Fruit fly (Drosophila melanogaster) whole organism, pupa: ENCODE results near the gene ebo.

Experiments used
- CG10348 ChIP-seq: fragments of 200-800 bp; sonication (Bioruptor generic); IDR thresholded peaks from 2 replicates; pipeline ENCODE4 v1.3.6; 2022; ENCODE audit warnings: missing biosample characterization, missing genetic modification characterization
- CG12605 ChIP-seq: fragments of 200-800 bp; sonication (Bioruptor generic); IDR thresholded peaks from 2 replicates; pipeline ENCODE4 v1.3.6; 2022; ENCODE audit warnings: missing biosample characterization, missing genetic modification characterization
- CG13204 ChIP-seq: fragments of 200-800 bp; sonication (Bioruptor generic); optimal IDR thresholded peaks from 2 replicates; lab custom pipeline; 2018; ENCODE audit warnings: missing biosample characterization, mild to moderate bottlenecking, missing genetic modification characterization, moderate library complexity
- CG14655 ChIP-seq: fragments of 200-800 bp; sonication (Bioruptor generic); optimal IDR thresholded peaks from 3 replicates; lab custom pipeline; 2017; ENCODE audit warnings: mild to moderate bottlenecking, missing biosample characterization, missing genetic modification reagents, missing genetic modification characterization
- CG15710 ChIP-seq: fragments of 200-800 bp; sonication (Bioruptor generic); optimal IDR thresholded peaks from 2 replicates; lab custom pipeline; 2018; ENCODE audit warnings: missing biosample characterization, mild to moderate bottlenecking, missing genetic modification characterization, moderate library complexity
- CG17806 ChIP-seq: fragments of 200-800 bp; sonication (Bioruptor generic); optimal IDR thresholded peaks from 2 replicates; lab custom pipeline; 2018; ENCODE audit warnings: missing biosample characterization, mild to moderate bottlenecking, missing genetic modification characterization, moderate library complexity
- CG32121 ChIP-seq: fragments of 200-800 bp; sonication (Bioruptor generic); IDR thresholded peaks from 2 replicates; pipeline ENCODE4 v1.3.6; 2022; ENCODE audit warnings: missing biosample characterization, missing genetic modification characterization
- CG34367 ChIP-seq: fragments of 200-800 bp; sonication (Bioruptor generic); optimal IDR thresholded peaks from 2 replicates; lab custom pipeline; 2018; ENCODE audit warnings: missing biosample characterization, mild to moderate bottlenecking, missing genetic modification characterization
- CG4496 ChIP-seq: fragments of 200-800 bp; sonication (Bioruptor generic); IDR thresholded peaks from 3 replicates; pipeline ENCODE4 v1.3.6; 2022; ENCODE audit warnings: missing biosample characterization, missing genetic modification characterization
- CG8159 ChIP-seq: fragments of 200-800 bp; sonication (Bioruptor generic); optimal IDR thresholded peaks from 3 replicates; lab custom pipeline; 2018; ENCODE audit warnings: missing biosample characterization, mild to moderate bottlenecking, missing genetic modification characterization, moderate library complexity
- CG8301 ChIP-seq: fragments of 200-800 bp; sonication (Bioruptor generic); optimal IDR thresholded peaks from 2 replicates; lab custom pipeline; 2018; ENCODE audit warnings: missing biosample characterization, mild to moderate bottlenecking, missing genetic modification characterization
- CG9948 ChIP-seq: fragments of 200-800 bp; sonication (Bioruptor generic); optimal IDR thresholded peaks from 2 replicates; lab custom pipeline; 2018; ENCODE audit warnings: missing biosample characterization, mild to moderate bottlenecking, missing genetic modification characterization, moderate library complexity
- D1 ChIP-seq: fragments of 200-800 bp; sonication (Bioruptor generic); optimal IDR thresholded peaks from 2 replicates; lab custom pipeline; 2018; ENCODE audit warnings: missing biosample characterization, mild to moderate bottlenecking, missing genetic modification characterization, moderate library complexity
- EcR ChIP-seq: fragments of 200-800 bp; sonication (Bioruptor generic); optimal IDR thresholded peaks from 3 replicates; lab custom pipeline; 2019; ENCODE audit warnings: missing biosample characterization, missing genetic modification characterization, mild to moderate bottlenecking, moderate library complexity, missing genetic modification reagents
- Ets98B ChIP-seq: fragments of 200-800 bp; sonication (Bioruptor generic); IDR thresholded peaks from 2 replicates; pipeline ENCODE4 v1.3.6; 2022; ENCODE audit warnings: missing biosample characterization, missing genetic modification characterization
- Pif1A ChIP-seq: fragments of 200-800 bp; sonication (Bioruptor generic); optimal IDR thresholded peaks from 3 replicates; lab custom pipeline; 2016; ENCODE audit warnings: missing biosample characterization, missing genetic modification characterization
- Pif1B ChIP-seq: fragments of 200-800 bp; sonication (Bioruptor generic); optimal IDR thresholded peaks from 3 replicates; lab custom pipeline; 2016; ENCODE audit warnings: missing biosample characterization, missing genetic modification characterization
- Snoo ChIP-seq: fragments of 200-800 bp; sonication (Bioruptor generic); optimal IDR thresholded peaks from 3 replicates; lab custom pipeline; 2017; ENCODE audit warnings: missing biosample characterization, mild to moderate bottlenecking, missing genetic modification characterization, inconsistent platforms
- fd96Ca ChIP-seq: fragments of 200-800 bp; sonication (Bioruptor generic); IDR thresholded peaks from 3 replicates; pipeline ENCODE4 v1.3.6; 2022; ENCODE audit warnings: missing biosample characterization, missing genetic modification characterization
- gl ChIP-seq: fragments of 200-800 bp; sonication (Bioruptor generic); optimal IDR thresholded peaks from 2 replicates; lab custom pipeline; 2018; ENCODE audit warnings: missing biosample characterization, mild to moderate bottlenecking, missing genetic modification characterization
- rn ChIP-seq: fragments of 200-800 bp; sonication (Bioruptor generic); IDR thresholded peaks from 2 replicates; pipeline ENCODE4 v1.3.6; 2022; ENCODE audit warnings: missing biosample characterization, missing genetic modification characterization

ebo gene

DNA sequence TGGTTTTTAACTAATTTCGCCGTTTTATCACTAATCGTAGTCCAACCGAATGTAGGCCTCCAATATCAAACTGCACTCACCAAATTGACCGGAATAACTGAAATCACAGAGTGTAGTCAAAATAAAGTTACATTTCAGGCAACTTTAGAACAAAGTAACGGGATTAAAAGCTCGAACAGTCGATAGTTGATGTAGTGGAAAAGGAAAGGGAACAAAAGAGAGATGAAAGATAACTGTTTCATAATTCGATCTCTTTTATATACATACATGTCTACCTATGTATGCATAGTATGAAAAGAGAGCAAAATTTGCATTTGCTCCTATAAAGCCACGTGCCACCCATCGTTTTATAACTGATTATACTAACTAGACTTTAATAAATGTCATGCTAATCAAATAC is 5.8 kb downstream of the ebo start, which contains the start of gene CG32816:
Gene CG32816, minus strand, starts transcription at position 101 of the 400 bp plus-strand sequence.
- TF ChIP-seq rn (GFP tag; lab: Robert Waterston, UW) (no peak), gl (tag; lab: Kevin White, UChicago) (no peak), CG34367 (no peak), CG14655 (no peak)

DNA sequence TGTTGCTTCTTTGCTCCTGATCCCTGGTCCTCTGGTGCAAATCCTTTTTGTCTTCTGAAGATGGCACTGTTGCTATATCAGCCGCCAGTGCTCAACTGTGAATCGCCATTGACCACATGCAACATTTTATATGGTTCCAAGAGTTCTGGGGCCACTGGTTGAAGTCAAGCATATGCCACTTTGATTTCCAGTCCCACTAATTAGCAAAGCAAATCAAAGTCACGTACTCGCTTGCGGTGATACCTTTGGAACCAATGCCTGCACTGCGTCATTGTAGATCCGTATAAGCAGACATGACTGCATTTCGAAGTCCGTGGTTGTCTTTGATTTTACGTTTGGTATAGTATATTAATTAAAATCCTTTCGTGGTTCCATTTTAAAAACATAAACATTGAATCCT is 7.1 kb downstream of the ebo start, which contains the start of gene Cyp4g1:
Gene Cyp4g1, minus strand, starts transcription at position 101 of the 400 bp plus-strand sequence.
- TF ChIP-seq CG15710 (tag; lab: Kevin White, UChicago): no peak
- no peak for TF ChIP-seq CG4496
- TF ChIP-seq CG8159 (tag; lab: Kevin White, UChicago): no peak
- no peak for TF ChIP-seq D1 (tag; lab: Kevin White, UChicago)
- TF ChIP-seq CG13204 (GFP tag; lab: Kevin White, UChicago): no peak
- TF ChIP-seq CG14655: no peak
- no peak for TF ChIP-seq Ets98B (GFP tag; lab: Robert Waterston, UW)
- TF ChIP-seq EcR (GFP tag; lab: Kevin White, UChicago): no peak

DNA sequence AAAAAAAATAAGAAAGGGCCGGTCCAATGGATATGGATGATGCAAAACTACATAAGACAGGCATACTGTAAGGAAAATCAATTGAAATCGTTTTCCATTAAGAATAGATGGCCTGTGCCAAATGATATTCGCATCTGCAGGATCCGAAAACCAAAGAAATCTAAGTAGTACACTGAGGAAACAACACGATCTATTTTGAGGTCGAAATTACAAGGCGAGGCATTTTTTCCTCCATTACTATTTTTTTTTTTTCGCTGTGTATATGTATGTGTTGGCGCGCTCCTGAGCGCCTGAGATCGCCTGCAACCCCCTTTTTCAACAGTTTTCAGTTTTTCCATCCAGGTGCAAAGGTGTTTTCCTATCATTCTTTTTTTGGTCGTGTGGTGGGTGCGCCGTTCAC is 12.4 kb downstream of the ebo start:
- TF ChIP-seq CG34367 (no peak), CG8159 (tag; lab: Kevin White, UChicago) (no peak), Pif1B (no peak), CG13204 (GFP tag; lab: Kevin White, UChicago) (no peak), Pif1A (GFP tag; lab: Kevin White, UChicago) (no peak), Ets98B (GFP tag; lab: Robert Waterston, UW) (no peak), CG9948 (no peak)

DNA sequence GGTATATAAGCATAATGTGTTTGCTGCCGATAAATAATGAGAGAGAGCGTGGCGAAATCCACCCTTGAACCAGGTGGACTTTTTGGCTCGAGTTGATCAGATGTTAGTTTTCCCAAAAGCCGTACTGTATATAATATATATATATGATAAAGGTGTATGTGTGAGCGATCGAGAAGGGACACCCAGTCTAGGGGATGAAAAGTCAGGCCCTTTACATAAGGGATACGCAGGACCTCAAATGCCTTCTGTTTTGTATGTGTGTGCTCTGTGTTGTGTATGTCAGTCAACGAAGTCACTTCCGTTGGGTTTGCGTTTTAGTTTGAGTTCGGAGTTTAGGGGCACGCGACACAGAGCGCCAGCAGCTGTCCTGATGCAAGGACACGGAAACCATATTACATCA is 15.9 kb downstream of the ebo start, which contains the start of gene ase:
Gene ase, plus strand, starts transcription at position 301 of the 400 bp plus-strand sequence.
- TF ChIP-seq CG4496: no peak

DNA sequence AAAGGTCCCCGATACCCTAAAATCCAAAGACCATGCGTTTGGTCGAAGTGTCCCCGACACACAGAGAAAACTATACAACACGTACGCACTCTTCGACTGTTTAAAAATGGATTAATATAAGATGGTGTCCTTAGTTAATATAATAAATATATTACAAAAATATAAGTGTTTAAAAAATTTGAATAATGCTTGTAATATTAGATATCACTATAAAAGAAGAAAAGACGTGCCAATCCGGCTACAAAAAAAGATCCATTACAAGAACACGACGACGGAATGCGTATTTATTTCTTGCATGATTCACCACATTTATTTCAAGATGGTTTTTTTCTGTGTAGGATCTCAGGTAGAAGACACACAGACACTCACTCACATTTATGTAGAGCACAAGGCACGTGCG is 18.6 kb downstream of the ebo start:
- TF ChIP-seq CG14655 (no peak), D1 (tag; lab: Kevin White, UChicago) (no peak), EcR (GFP tag; lab: Kevin White, UChicago) (no peak), CG8301 (no peak)
- TF ChIP-seq, all 21 proteins: peak for 0

DNA sequence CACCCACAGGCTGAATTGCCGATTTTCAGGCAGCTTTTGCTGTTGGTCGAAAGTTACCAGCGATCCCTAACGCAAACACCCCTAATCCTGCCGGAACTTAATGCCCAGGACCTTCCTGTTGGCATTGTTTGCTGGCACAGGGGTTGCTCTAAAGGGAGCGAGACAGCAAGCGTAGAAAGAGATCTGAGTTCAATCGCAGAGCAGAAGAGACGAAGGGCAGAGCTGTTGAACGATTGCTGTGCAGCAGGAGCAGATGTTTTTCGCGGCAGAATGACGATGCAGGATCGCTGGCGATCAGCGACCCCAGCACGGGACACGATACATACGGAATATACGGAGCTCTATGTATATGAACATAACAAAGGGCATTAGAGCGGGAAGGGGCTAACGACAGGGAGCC is 19.4 kb downstream of the ebo start:
- no peak for TF ChIP-seq CG9948
- no peak for TF ChIP-seq CG32121 (GFP tag; lab: Robert Waterston, UW)
- TF ChIP-seq Pif1B: no peak
- no peak for TF ChIP-seq D1 (tag; lab: Kevin White, UChicago)
- TF ChIP-seq CG10348 (GFP tag; lab: Robert Waterston, UW): no peak
- TF ChIP-seq CG13204 (GFP tag; lab: Kevin White, UChicago): no peak

DNA sequence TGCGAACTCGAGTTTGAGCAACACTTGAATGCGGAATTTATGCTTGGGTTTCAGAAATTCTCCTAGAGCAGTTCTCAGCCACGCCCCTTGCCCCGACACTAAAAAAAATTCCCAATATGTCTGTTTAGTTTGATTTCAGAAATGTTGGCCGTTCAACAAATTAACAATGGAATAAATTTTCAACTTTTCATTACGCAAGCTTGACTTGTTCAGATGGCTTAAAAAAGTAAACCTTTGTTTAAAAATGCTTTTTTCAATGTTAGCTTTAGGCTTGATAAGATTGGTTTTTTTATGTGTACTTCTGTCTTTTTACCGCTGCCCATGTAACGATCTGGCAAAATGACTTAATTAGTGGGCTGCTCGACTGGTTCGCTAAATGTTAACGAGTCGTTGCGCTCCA is 23.7 kb downstream of the ebo start:
- no peak for TF ChIP-seq Ets98B (GFP tag; lab: Robert Waterston, UW)
- TF ChIP-seq CG8159 (tag; lab: Kevin White, UChicago): peak; percentile 68
- no peak for TF ChIP-seq rn (GFP tag; lab: Robert Waterston, UW)
- peak; percentile 62 for TF ChIP-seq CG15710 (tag; lab: Kevin White, UChicago)
- TF ChIP-seq EcR (GFP tag; lab: Kevin White, UChicago): no peak
- no peak for TF ChIP-seq CG32121 (GFP tag; lab: Robert Waterston, UW)
- no peak for TF ChIP-seq Pif1A (GFP tag; lab: Kevin White, UChicago)
- TF ChIP-seq CG14655: peak; percentile 18
- no peak for TF ChIP-seq CG4496
- no peak for TF ChIP-seq CG8301
- TF ChIP-seq CG34367: peak; percentile 32
- no peak for TF ChIP-seq CG13204 (GFP tag; lab: Kevin White, UChicago)
- TF ChIP-seq CG9948: peak; percentile 38
- TF ChIP-seq CG10348 (GFP tag; lab: Robert Waterston, UW): no peak
- TF ChIP-seq D1 (tag; lab: Kevin White, UChicago): no peak
- peak; percentile 17 for TF ChIP-seq gl (tag; lab: Kevin White, UChicago)
- TF ChIP-seq fd96Ca (GFP tag; lab: Robert Waterston, UW): no peak
- TF ChIP-seq CG17806 (tag; lab: Kevin White, UChicago): peak; percentile 50
- TF ChIP-seq Pif1B: no peak
- TF ChIP-seq Snoo (tag; lab: Kevin White, UChicago): no peak
- TF ChIP-seq CG12605 (GFP tag; lab: Robert Waterston, UW): no peak
- TF ChIP-seq, all 21 proteins: peak for 7

DNA sequence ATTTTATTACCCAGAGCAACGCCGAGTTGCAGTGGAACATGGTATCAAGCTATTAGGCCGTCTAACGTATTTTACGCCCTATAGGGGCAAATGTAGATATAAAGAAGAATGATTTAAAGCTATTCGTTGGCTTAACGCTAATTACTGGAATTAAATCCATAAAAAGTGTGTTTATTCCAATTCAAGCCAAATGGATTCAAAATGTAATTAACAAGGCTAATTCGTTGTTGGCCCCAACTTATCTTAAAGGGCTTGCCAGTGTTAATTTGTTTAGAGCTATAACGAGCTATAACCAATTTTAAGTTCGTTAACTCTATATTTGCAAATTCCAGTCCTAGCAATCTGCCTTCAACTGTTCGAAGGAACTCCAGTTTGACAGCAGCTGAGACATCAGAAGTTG is 27.4 kb downstream of the ebo start:
- TF ChIP-seq CG17806 (tag; lab: Kevin White, UChicago) (no peak), Pif1B (no peak), EcR (GFP tag; lab: Kevin White, UChicago) (no peak), CG8301 (no peak), CG8159 (tag; lab: Kevin White, UChicago) (no peak), CG13204 (GFP tag; lab: Kevin White, UChicago) (no peak), CG15710 (tag; lab: Kevin White, UChicago) (no peak), CG9948 (no peak), CG10348 (GFP tag; lab: Robert Waterston, UW) (no peak), CG12605 (GFP tag; lab: Robert Waterston, UW) (no peak), fd96Ca (GFP tag; lab: Robert Waterston, UW) (no peak), D1 (tag; lab: Kevin White, UChicago) (no peak), CG34367 (no peak), CG14655 (no peak), Snoo (tag; lab: Kevin White, UChicago) (no peak), Ets98B (GFP tag; lab: Robert Waterston, UW) (no peak), CG4496 (no peak), rn (GFP tag; lab: Robert Waterston, UW) (no peak), Pif1A (GFP tag; lab: Kevin White, UChicago) (no peak)
